Worm (Caenorhabditis elegans) whole organism, young adult: Measurements from ENCODE around the gene cdh-4.
A peak's percentile ranks its signal among the peaks of the same experiment; 100 is the strongest.

Experiments used
- B0261.1 ChIP-seq: sonication (generic microtip); optimal IDR thresholded peaks from 2 replicates; lab custom pipeline; 2016; ENCODE audit warnings: mild to moderate bottlenecking, missing genetic modification characterization, moderate library complexity, missing compliant biosample characterization
- F39B2.1 ChIP-seq: fragments of 200-800 bp; sonication (Bioruptor generic); IDR thresholded peaks from 2 replicates; pipeline ENCODE4 v1.3.6; 2022; ENCODE audit warnings: missing genetic modification reagents, missing genetic modification characterization, missing compliant biosample characterization
- F49E8.2 ChIP-seq: sonication (generic microtip); optimal IDR thresholded peaks from 3 replicates; lab custom pipeline; 2017; ENCODE audit warnings: missing genetic modification characterization, mild to moderate bottlenecking, missing compliant biosample characterization, antibody characterized with exemption, moderate library complexity; ENCODE audit not compliant: insufficient read depth
- Y67H2A.10 ChIP-seq: fragments of 200-800 bp; sonication (Bioruptor generic); conservative IDR thresholded peaks from 2 replicates; pipeline ENCODE4 v1.3.6; 2022; ENCODE audit warnings: missing genetic modification reagents, missing genetic modification characterization, missing compliant biosample characterization
- akir-1 ChIP-seq: fragments of 200-800 bp; sonication (Bioruptor generic); optimal IDR thresholded peaks from 2 replicates; lab custom pipeline; 2018; ENCODE audit warnings: mild to moderate bottlenecking, missing genetic modification characterization, moderate library complexity, missing compliant biosample characterization
- mel-28 ChIP-seq: sonication (generic microtip); optimal IDR thresholded peaks from 2 replicates; lab custom pipeline; 2016; ENCODE audit warnings: borderline replicate concordance, mild to moderate bottlenecking, missing genetic modification characterization, missing compliant biosample characterization
- nfyb-1 ChIP-seq: fragments of 200-800 bp; sonication (Bioruptor generic); IDR thresholded peaks from 2 replicates; pipeline ENCODE4 v1.3.6; 2022; ENCODE audit warnings: missing genetic modification reagents, missing genetic modification characterization, missing compliant biosample characterization
- nhr-27 ChIP-seq: fragments of 200-800 bp; sonication (Bioruptor generic); optimal IDR thresholded peaks from 2 replicates; lab custom pipeline; 2018; ENCODE audit warnings: mild to moderate bottlenecking, missing genetic modification characterization, moderate library complexity, missing compliant biosample characterization
- sea-2 ChIP-seq: fragments of 200-800 bp; sonication (Bioruptor generic); IDR thresholded peaks from 2 replicates; pipeline ENCODE4 v1.3.6; 2022; ENCODE audit warnings: missing genetic modification characterization, missing compliant biosample characterization
- somi-1 ChIP-seq: fragments of 200-800 bp; sonication (Bioruptor generic); optimal IDR thresholded peaks from 2 replicates; lab custom pipeline; 2018; ENCODE audit warnings: mild to moderate bottlenecking, missing genetic modification characterization, missing compliant biosample characterization

ce11 chrIII:4495250-4495649 is 24.9 kb upstream of the cdh-4 start:
- TF ChIP-seq B0261.1 (tag; lab: Kevin White, UChicago) (no peak), F39B2.1 (GFP tag; lab: Robert Waterston, UW) (no peak), nfyb-1 (GFP tag; lab: Robert Waterston, UW) (peak; percentile 14; the same call in 1 of the 2 replicates), F49E8.2 (tag; lab: Kevin White, UChicago) (no peak), akir-1 (GFP tag; lab: Kevin White, UChicago) (no peak), somi-1 (GFP tag; lab: Kevin White, UChicago) (no peak), nhr-27 (tag; lab: Kevin White, UChicago) (no peak), mel-28 (no peak), Y67H2A.10 (no peak), sea-2 (GFP tag; lab: Robert Waterston, UW) (no peak)
